Worm (Caenorhabditis elegans) whole organism, L4/young adult: Measurements from ENCODE around the gene ben-1.

ENCODE experiments used
- W03F9.2 ChIP-seq: fragments of 150-350 bp; optimal IDR thresholded peaks from 2 replicates; lab custom pipeline; 2014; ENCODE audit warnings: missing biosample characterization, missing genetic modification characterization
- dao-5 ChIP-seq: sonication (generic microtip); optimal IDR thresholded peaks from 2 replicates; lab custom pipeline; 2016; ENCODE audit warnings: missing genotype, missing genetic modification characterization, moderate library complexity, missing compliant biosample characterization
- him-1 ChIP-seq: sonication (generic microtip); optimal IDR thresholded peaks from 2 replicates; lab custom pipeline; 2016; ENCODE audit warnings: missing genotype, missing genetic modification reagents, missing genetic modification characterization, missing compliant biosample characterization

ben-1 gene

DNA sequence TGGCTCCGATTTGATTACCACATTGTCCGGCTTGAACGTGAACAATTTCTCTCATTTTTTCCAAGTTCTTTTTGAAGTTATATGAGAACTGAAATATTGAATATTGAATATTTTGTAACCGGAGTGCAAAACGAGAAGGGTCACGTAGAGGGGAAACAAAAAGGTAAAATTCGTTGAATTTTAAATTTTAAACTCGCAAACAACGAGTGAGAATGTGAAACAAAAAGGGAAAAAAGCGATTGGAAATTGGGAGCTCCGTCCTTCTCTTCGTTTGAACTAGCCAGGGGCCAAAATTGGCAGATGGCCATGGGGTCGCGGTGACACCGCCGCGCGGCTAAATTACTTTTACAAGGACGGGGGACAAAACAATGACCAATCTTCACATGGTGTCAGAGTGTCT is at the start of gene ben-1:
ben-1 (minus strand) TSS at position 101 of the 400 bp plus-strand sequence.
- TF ChIP-seq dao-5 (tag; lab: Kevin White, UChicago) (no peak), him-1 (no peak), W03F9.2 (no peak)

ce11 chrIII:3590365-3590764 is 48.9 kb upstream of the ben-1 start, which contains the start of gene ptp-1:
TSS of gene ptp-1 (plus strand) at chrIII:3590722.
- TF ChIP-seq W03F9.2 (no peak), dao-5 (tag; lab: Kevin White, UChicago) (no peak), him-1 (no peak)

DNA sequence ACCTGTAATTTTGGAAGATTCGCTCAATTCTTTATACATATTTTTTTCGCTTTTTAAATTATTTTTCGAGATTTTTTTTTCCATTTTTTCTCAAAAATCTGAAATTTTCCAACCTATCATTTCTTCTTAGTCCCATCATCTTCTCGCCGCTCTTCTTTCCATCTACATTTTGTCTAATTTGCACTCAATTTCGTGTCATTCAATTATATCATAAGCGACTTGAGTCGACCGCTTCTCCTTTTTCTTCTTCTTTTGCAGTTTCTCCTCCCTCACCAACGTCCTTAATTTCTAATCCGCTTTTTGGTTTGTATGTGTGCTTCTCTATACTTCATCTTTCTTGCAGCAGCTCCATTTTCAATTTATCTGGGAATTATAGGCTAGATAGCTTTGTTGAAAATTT is 46.7 kb upstream of the ben-1 start:
- no peak for TF ChIP-seq him-1
- TF ChIP-seq dao-5 (tag; lab: Kevin White, UChicago): no peak

DNA sequence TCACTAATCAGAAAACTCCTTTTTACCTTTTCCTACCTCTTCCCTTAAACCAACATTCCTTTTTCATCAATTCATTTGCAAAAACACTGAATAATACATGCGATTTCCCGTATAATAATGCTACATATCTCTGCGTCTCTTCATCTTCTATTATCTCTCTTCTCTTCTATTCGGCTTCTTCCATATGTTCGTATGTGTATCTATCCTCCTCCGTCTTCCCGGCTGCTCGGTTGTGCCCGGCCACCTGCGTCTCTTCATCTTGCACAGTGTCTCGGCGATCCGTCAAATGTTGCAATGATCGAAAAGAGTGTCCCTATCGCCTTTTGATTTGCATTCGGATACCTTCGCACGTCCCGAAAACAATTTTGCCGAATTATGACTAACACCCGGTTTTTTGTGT is 41.9 kb upstream of the ben-1 start:
- TF ChIP-seq W03F9.2 (no peak), him-1 (no peak), dao-5 (tag; lab: Kevin White, UChicago) (no peak)

ce11 chrIII:3581636-3582035 is 40.2 kb upstream of the ben-1 start, which contains the start of gene C48D5.3:
TSS of gene C48D5.3 (minus strand) at chrIII:3581736.
- TF ChIP-seq dao-5 (tag; lab: Kevin White, UChicago) (no peak), him-1 (no peak), W03F9.2 (no peak)

- TF ChIP-seq dao-5 (tag; lab: Kevin White, UChicago): no peak
- TF ChIP-seq W03F9.2: no peak
- TF ChIP-seq him-1: no peak
Measured at ce11 chrIII:3573281-3573680, 31.8 kb upstream of the ben-1 start, which contains the start of gene nhr-6. TSS of gene nhr-6 (plus strand) at chrIII:3573581.

- TF ChIP-seq dao-5 (tag; lab: Kevin White, UChicago): no peak
- TF ChIP-seq W03F9.2: no peak
- no peak for TF ChIP-seq him-1
Measured at ce11 chrIII:3571371-3571902, 30.0 kb upstream of the ben-1 start.

DNA sequence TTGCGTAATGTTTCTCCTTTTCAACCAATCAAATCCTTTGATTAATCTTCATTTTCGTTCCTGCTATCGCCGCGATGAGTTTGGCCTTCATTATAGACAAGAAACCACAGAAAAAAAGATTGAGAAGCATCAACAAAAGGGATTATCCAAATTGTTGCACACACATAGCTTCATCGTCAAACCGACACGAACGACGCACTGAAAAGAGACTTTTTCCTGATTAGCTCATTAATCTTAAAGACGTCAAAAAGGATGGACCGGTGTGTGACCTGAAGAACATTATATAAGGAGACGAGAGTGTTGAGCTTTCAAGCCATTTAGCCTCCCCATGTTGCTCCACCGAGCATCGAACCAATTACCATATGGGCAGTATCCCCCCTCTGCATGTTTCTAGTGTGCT is 28.3 kb upstream of the ben-1 start:
- no peak for TF ChIP-seq him-1
- TF ChIP-seq W03F9.2: no peak
- no peak for TF ChIP-seq dao-5 (tag; lab: Kevin White, UChicago)

ce11 chrIII:3566785-3567184 is 25.3 kb upstream of the ben-1 start:
- TF ChIP-seq him-1 (no peak), W03F9.2 (no peak), dao-5 (tag; lab: Kevin White, UChicago) (no peak)

DNA sequence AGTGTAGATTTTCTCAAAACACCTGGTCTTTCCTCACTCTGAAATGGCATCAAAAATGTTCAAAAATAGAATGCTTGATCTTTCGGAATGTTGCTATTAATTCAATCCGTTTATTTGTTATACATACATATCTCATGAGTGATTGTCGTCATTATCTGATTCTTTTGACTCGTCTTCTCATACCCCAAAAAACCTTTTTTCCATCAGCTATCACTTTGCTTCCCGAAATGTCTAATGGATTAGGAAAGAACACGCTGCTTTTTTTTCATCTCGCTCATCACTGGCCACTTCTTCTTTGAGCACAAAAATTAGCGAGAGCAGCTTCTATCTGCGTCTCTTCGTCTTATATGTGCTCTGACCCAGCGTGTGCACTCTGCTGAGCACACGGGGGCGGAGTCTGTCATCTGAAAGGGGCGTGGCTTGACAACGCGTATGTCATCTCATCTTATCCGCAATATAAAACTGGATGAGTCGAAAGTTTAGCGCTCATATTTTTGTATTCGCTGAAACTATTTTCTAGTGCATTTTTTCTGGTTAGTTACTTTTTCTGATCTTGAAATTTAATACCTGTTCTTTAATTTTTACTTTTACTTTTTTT is 23.4 kb upstream of the ben-1 start:
- TF ChIP-seq dao-5 (tag; lab: Kevin White, UChicago): no peak
- TF ChIP-seq him-1: no peak

DNA sequence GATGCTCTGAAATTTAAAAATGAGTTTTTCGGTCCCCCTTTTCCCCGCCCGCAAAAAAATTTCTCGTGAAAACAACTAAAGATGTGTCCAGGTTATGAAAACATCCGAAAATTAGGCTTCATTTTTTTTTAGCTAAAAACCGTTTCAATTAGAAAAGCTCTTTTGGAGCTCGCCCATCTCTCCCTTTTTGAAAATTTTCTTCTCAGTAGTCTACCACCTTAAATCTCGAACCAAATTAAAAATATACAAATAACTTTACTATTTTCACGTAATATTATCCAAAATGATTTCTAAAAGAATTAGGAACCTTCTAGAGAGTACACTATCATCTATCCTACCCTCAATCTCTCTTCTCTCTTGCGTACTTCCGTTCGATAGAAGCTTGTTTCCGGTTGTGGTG is 20.8 kb upstream of the ben-1 start:
- no peak for TF ChIP-seq W03F9.2
- TF ChIP-seq dao-5 (tag; lab: Kevin White, UChicago): no peak

- TF ChIP-seq W03F9.2 (no peak), him-1 (no peak), dao-5 (tag; lab: Kevin White, UChicago) (no peak)
Measured at ce11 chrIII:3560235-3560634, 18.8 kb upstream of the ben-1 start.

DNA sequence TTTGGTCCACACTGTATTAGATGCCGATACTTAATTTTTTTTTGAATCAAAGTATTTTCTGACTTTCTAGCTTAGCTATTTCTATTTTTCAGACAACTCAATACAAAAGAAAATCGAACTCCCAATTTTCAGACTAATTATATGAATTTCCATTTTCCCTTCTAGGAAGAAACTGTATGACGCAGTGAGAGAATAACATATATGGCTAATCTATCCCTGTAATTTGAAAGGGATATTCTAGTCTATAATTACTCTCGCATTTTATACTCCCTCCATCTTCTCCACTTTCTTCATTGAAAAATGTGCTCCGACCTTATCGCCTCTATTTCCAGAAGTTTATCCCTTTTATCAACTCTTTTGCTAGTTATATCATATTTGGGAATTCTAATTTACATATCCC is 11.9 kb upstream of the ben-1 start, which contains the start of gene C54C6.4:
C54C6.4 (plus strand) TSS at position 301 of the 400 bp plus-strand sequence.
- TF ChIP-seq him-1: no peak
- TF ChIP-seq W03F9.2: no peak
- TF ChIP-seq dao-5 (tag; lab: Kevin White, UChicago): no peak

DNA sequence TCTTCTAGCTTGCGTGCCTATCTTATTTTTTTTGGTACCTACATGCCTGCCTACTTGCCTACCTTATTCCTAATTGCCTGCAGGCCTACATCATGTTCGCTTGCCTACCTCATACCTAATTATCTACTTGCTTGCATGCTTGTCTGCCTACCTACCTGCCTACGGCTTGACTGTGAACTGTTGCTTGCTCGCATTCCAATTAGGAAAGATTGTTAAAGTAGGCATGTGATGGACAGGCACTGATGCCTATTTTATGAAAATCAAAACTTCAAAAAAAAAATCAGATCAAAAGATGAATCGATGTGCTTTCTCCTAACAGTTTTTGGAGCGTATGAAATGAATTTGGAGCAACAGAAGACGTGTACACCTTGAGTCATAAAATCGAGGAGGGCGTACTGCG is 8.9 kb upstream of the ben-1 start:
- TF ChIP-seq W03F9.2: no peak
- TF ChIP-seq him-1: no peak
- TF ChIP-seq dao-5 (tag; lab: Kevin White, UChicago): no peak

- TF ChIP-seq W03F9.2: no peak
- TF ChIP-seq dao-5 (tag; lab: Kevin White, UChicago): no peak
- no peak for TF ChIP-seq him-1
Measured at ce11 chrIII:3549750-3550149, 8.3 kb upstream of the ben-1 start, which contains the start of gene C54C6.5. TSS of gene C54C6.5 (minus strand) at chrIII:3549850.

- no peak for TF ChIP-seq dao-5 (tag; lab: Kevin White, UChicago)
- TF ChIP-seq W03F9.2: no peak
- TF ChIP-seq him-1: no peak
Measured at ce11 chrIII:3548017-3548416, 6.6 kb upstream of the ben-1 start, which contains the start of gene C54C6.11. TSS of gene C54C6.11 (plus strand) at chrIII:3548317.
